Worm (Caenorhabditis elegans) whole organism, L4/young adult: Measurements from ENCODE around the gene M03C11.1.

Experiments used
- dao-5 ChIP-seq: sonication (generic microtip); optimal IDR thresholded peaks from 2 replicates; lab custom pipeline; 2016; ENCODE audit warnings: missing genotype, missing genetic modification characterization, moderate library complexity, missing compliant biosample characterization
- him-1 ChIP-seq: sonication (generic microtip); optimal IDR thresholded peaks from 2 replicates; lab custom pipeline; 2016; ENCODE audit warnings: missing genotype, missing genetic modification reagents, missing genetic modification characterization, missing compliant biosample characterization

DNA sequence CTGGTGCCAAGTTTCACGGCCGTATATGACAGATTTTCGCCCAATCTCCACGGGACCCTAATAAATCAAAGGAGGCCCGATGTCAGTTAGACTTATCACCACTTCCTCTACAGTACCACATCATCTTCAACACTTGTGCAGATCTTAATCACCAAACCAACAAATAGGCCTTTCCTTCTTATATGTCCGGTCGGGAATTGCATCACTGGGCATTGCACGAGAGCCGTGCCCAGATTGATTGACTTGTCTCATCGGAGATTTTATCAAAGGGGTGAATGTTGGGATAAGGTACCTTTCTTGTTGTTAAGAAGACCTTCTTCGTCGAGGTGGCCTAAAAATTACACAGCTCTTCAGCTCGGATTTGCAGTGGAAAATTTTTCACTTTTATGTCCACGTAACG lies 51.1 kb downstream of the M03C11.1 start:
- TF ChIP-seq him-1 (tag; lab: Kevin White, UChicago) (no peak), dao-5 (tag; lab: Kevin White, UChicago) (no peak)
